Fruit fly (Drosophila melanogaster): ENCODE data around the gene CG3108.

CG3108 gene

DNA sequence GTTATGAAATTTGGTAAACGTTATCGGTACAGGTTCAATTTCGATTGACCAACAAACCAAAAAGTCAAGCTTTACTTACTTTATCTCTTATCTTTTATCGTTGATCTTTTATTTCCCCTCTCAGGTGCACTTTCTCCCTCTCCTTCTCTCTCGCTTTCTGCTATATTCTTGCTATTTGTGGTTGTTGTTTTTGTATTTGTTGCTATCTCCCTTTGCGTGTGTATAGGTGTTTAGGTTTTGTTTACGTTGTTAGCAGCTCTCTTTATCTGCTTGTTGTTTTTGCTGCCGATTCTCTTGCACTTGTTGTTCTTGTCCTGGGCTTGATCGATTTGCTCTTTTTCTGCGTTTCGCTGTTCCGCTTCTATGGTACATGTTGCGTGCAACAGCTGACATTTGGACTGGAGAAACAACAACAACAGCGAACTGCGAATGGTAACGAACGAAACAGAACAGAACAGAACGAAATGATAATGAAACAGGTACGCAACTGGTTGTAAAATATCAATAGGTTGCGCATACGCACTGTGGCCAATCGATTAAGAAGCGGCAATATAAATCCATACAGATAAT lies 37.1 kb downstream of the CG3108 start:
- TF ChIP-seq Pif1B (GFP tag; optimal IDR thresholded peaks at IDR 0.05) (no peak), CG15710 (tag; optimal IDR thresholded peaks at IDR 0.05) (no peak), Snoo (tag; optimal IDR thresholded peaks at IDR 0.05) (no peak), D1 (tag; optimal IDR thresholded peaks at IDR 0.05) (no peak), CG32121 (GFP tag; IDR thresholded peaks at IDR 0.05) (no peak), fd96Ca (GFP tag; IDR thresholded peaks at IDR 0.05) (no peak), CG8159 (tag; optimal IDR thresholded peaks at IDR 0.05) (no peak), CG10348 (GFP tag; IDR thresholded peaks at IDR 0.05) (no peak), EcR (GFP tag; optimal IDR thresholded peaks at IDR 0.05) (no peak), CG4496 (GFP tag; IDR thresholded peaks at IDR 0.05) (no peak), Ets98B (GFP tag; IDR thresholded peaks at IDR 0.05) (no peak), CG14655 (GFP tag; optimal IDR thresholded peaks at IDR 0.05) (no peak), CG12605 (GFP tag; IDR thresholded peaks at IDR 0.05) (no peak), rn (GFP tag; IDR thresholded peaks at IDR 0.05) (no peak), CG17806 (tag; optimal IDR thresholded peaks at IDR 0.05) (no peak), CG9948 (tag; optimal IDR thresholded peaks at IDR 0.05) (no peak), CG34367 (tag; optimal IDR thresholded peaks at IDR 0.05) (no peak), Pif1A (GFP tag; optimal IDR thresholded peaks at IDR 0.05) (no peak)

DNA sequence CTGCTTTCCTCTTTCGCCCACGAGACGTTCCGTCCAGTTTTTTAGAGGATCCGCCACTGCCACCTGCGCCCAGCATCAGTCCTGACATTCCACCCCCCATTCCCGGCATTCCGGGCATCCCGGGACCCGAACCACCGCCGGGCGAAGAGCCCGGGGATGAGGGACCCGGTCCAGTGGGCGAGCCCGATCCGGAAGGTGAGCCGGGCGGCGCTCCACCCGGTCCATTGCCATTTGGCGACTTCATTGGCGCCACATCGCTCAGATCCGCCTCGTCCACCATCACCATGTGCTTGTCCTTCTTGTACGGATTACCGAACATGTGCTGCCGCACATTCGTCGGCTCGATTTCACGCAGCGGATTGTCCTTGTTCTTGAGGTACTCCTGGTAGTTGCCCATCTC lies 39.8 kb downstream of the CG3108 start:
- TF ChIP-seq CG4496 (GFP tag; IDR thresholded peaks at IDR 0.05) (no peak), CG8301 (tag; optimal IDR thresholded peaks at IDR 0.05) (no peak), Snoo (tag; optimal IDR thresholded peaks at IDR 0.05) (no peak), Ets98B (GFP tag; IDR thresholded peaks at IDR 0.05) (no peak), CG15710 (tag; optimal IDR thresholded peaks at IDR 0.05) (no peak), Pif1B (GFP tag; optimal IDR thresholded peaks at IDR 0.05) (no peak), CG14655 (GFP tag; optimal IDR thresholded peaks at IDR 0.05) (no peak), gl (tag; optimal IDR thresholded peaks at IDR 0.05) (no peak), D1 (tag; optimal IDR thresholded peaks at IDR 0.05) (no peak), EcR (GFP tag; optimal IDR thresholded peaks at IDR 0.05) (no peak), fd96Ca (GFP tag; IDR thresholded peaks at IDR 0.05) (no peak), CG12605 (GFP tag; IDR thresholded peaks at IDR 0.05) (no peak)

DNA sequence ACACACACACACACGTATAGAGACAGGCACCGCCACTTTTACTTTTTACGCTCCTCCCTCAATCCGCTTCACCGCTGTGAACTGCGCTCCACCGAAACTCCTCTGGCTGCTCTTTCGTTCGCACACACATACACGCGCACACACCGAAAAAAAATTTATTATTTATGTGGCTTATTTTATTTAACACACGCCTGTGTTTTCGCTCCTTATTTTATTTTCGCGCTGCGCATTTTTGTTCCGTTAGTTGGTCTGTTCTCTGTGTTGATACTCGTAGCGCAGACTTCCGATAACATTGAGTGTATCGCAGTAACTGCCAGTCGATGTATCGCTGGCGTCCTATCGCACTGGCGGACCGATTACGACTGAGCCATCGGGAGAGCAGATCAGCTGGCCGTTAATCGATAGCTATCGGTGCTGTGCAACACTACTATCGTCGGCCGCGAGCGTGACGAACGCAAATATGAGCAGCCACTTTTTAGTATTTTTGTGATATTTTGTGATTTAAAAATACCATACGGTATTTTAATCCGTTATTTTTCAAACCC lies 43.7 kb downstream of the CG3108 start, which contains the start of gene Snx27:
Gene Snx27 (minus strand): TSS at position 356 of the 545 bp plus-strand sequence.
- no peak for TF ChIP-seq CG15710 (tag; optimal IDR thresholded peaks at IDR 0.05)
- no peak for TF ChIP-seq CG9948 (tag; optimal IDR thresholded peaks at IDR 0.05)
- TF ChIP-seq Ets98B (GFP tag; IDR thresholded peaks at IDR 0.05): peak; percentile 45
- peak; percentile 6 for TF ChIP-seq Pif1A (GFP tag; optimal IDR thresholded peaks at IDR 0.05)
- peak; percentile 22; the same call in 1 of the 2 replicates for TF ChIP-seq CG12605 (GFP tag; IDR thresholded peaks at IDR 0.05)
- peak; percentile 1 for TF ChIP-seq Pif1B (GFP tag; optimal IDR thresholded peaks at IDR 0.05)
- peak; percentile 33; the same call in 1 of the 2 replicates for TF ChIP-seq CG32121 (GFP tag; IDR thresholded peaks at IDR 0.05)
- no peak for TF ChIP-seq gl (tag; optimal IDR thresholded peaks at IDR 0.05)
- TF ChIP-seq fd96Ca (GFP tag; IDR thresholded peaks at IDR 0.05): peak; percentile 23; the same call in 1 of the 3 replicates
- peak; percentile 18 for TF ChIP-seq CG14655 (GFP tag; optimal IDR thresholded peaks at IDR 0.05)

DNA sequence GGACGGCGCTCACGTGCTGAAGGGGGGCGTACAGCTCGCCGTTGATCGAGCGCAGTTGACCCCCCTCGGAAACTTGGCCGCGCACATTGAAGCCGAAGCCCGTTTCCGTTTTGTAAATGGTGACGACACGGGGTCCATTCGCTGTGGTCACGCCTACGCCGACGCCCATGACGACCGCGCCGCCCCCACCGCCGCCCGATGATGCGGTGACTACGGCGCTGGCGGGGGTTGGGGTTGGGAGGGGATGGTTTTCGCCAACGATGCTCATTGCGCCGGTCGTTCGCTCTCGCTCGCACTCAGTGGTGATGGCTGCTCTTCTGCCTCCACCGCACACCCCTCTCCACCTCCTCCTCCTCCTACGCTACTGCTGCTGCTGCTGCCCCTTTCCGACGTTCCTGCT lies 44.3 kb downstream of the CG3108 start:
- TF ChIP-seq CG32121 (GFP tag; IDR thresholded peaks at IDR 0.05): peak; percentile 72
- TF ChIP-seq CG14655 (GFP tag; optimal IDR thresholded peaks at IDR 0.05): no peak
- no peak for TF ChIP-seq CG17806 (tag; optimal IDR thresholded peaks at IDR 0.05)
- no peak for TF ChIP-seq Pif1B (GFP tag; optimal IDR thresholded peaks at IDR 0.05)
- peak; percentile 85 for TF ChIP-seq CG4496 (GFP tag; IDR thresholded peaks at IDR 0.05)
- TF ChIP-seq CG8301 (tag; optimal IDR thresholded peaks at IDR 0.05): no peak
- TF ChIP-seq Ets98B (GFP tag; IDR thresholded peaks at IDR 0.05): peak; percentile 64
- TF ChIP-seq Pif1A (GFP tag; optimal IDR thresholded peaks at IDR 0.05): no peak
- TF ChIP-seq CG13204 (GFP tag; optimal IDR thresholded peaks at IDR 0.05): peak; percentile 95
- peak; percentile 26 for TF ChIP-seq CG8159 (tag; optimal IDR thresholded peaks at IDR 0.05)
- no peak for TF ChIP-seq EcR (GFP tag; optimal IDR thresholded peaks at IDR 0.05)
- no peak for TF ChIP-seq Snoo (tag; optimal IDR thresholded peaks at IDR 0.05)
- peak; percentile 76; the same call in 2 of the 3 replicates for TF ChIP-seq fd96Ca (GFP tag; IDR thresholded peaks at IDR 0.05)
- TF ChIP-seq rn (GFP tag; IDR thresholded peaks at IDR 0.05): peak; percentile 56; the same call in 1 of the 2 replicates
- 0 out of 2 replicates have a peak, but pooled peaks have one; percentile 37 for TF ChIP-seq CG10348 (GFP tag; IDR thresholded peaks at IDR 0.05)
- TF ChIP-seq D1 (tag; optimal IDR thresholded peaks at IDR 0.05): no peak
- 0 out of 2 replicates have a peak, but pooled peaks have one; percentile 17 for TF ChIP-seq CG12605 (GFP tag; IDR thresholded peaks at IDR 0.05)
- peak; percentile 10 for TF ChIP-seq CG9948 (tag; optimal IDR thresholded peaks at IDR 0.05)
- TF ChIP-seq CG34367 (tag; optimal IDR thresholded peaks at IDR 0.05): no peak
- TF ChIP-seq CG15710 (tag; optimal IDR thresholded peaks at IDR 0.05): peak; percentile 7
- no peak for TF ChIP-seq gl (tag; optimal IDR thresholded peaks at IDR 0.05)

DNA sequence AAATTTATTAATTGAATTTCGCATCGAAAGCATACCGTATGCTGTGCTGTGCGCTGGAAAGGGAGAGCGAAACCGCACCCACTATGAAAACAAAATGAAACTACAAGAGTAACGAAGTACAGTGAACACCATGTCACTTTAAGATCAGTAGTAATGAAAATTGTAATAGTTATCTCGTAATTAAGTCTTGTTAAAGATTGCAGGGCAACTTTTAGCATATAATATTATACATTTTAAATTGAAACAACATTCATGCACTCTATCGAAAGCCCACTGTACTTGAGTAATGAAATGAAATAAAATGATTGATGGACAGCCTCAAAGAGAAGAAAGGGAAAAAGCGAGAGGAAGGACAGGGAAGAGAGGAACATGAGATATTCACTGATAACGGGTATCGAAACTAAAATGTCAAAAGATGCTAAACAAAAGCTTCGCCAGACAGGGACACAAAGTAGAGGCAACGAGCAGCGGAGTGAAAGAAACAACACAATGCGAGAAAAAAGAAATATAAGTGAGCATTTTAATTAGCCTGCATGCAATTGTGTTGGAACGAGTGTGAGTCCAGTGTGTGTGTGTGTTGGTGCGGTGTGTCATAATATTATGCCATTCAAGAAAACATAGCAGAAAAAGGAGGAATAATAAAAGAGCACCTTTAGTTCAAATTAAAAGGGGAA lies 46.0 kb downstream of the CG3108 start:
- TF ChIP-seq Ets98B (GFP tag; IDR thresholded peaks at IDR 0.05) (peak; percentile 93), gl (tag; optimal IDR thresholded peaks at IDR 0.05) (peak; percentile 67), CG10348 (GFP tag; IDR thresholded peaks at IDR 0.05) (peak; percentile 46; the same call in 1 of the 2 replicates), CG13204 (GFP tag; optimal IDR thresholded peaks at IDR 0.05) (peak; percentile 78), CG14655 (GFP tag; optimal IDR thresholded peaks at IDR 0.05) (peak; percentile 74), Pif1A (GFP tag; optimal IDR thresholded peaks at IDR 0.05) (peak; percentile 92), CG12605 (GFP tag; IDR thresholded peaks at IDR 0.05) (peak; percentile 95), rn (GFP tag; IDR thresholded peaks at IDR 0.05) (peak; percentile 65), EcR (GFP tag; optimal IDR thresholded peaks at IDR 0.05) (peak; percentile 8), fd96Ca (GFP tag; IDR thresholded peaks at IDR 0.05) (0 out of 3 replicates have a peak, but pooled peaks have one; percentile 17), D1 (tag; optimal IDR thresholded peaks at IDR 0.05) (no peak), CG32121 (GFP tag; IDR thresholded peaks at IDR 0.05) (peak; percentile 90), CG15710 (tag; optimal IDR thresholded peaks at IDR 0.05) (peak; percentile 87), CG17806 (tag; optimal IDR thresholded peaks at IDR 0.05) (peak; percentile 80), CG34367 (tag; optimal IDR thresholded peaks at IDR 0.05) (peak; percentile 84), CG8301 (tag; optimal IDR thresholded peaks at IDR 0.05) (peak; percentile 70), CG8159 (tag; optimal IDR thresholded peaks at IDR 0.05) (peak; percentile 84), Snoo (tag; optimal IDR thresholded peaks at IDR 0.05) (peak; percentile 91), CG9948 (tag; optimal IDR thresholded peaks at IDR 0.05) (peak; percentile 79), CG4496 (GFP tag; IDR thresholded peaks at IDR 0.05) (peak; percentile 93), Pif1B (GFP tag; optimal IDR thresholded peaks at IDR 0.05) (peak; percentile 89)

Data from whole organism, pupa.